Fruit fly (Drosophila melanogaster): ENCODE results near the gene CG14370.

The CG14370 gene

DNA sequence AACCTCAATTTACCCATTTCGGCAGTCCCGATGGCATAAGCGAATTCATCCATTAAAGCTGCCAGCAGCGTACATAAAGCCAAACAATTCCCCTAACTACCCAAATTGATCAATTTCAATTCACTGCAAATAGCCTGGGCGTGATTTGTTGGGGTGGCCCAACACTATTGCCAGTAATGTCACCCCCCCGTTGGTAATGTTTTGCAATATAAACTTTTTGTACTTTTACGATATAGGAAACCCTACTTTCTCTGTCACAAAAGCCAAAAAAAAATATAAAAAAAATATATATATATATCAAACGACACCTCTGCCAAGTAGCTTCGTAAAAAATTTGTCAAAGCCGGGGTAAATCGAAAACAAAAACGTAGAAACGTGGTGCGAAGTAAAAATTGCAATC, at the start of gene CG14370:
CG14370 (plus strand) TSS at position 301 of the 400 bp plus-strand sequence.
- TF ChIP-seq CG17801 (GFP tag; optimal IDR thresholded peaks at IDR 0.05; ENCODE audit: partially characterized antibody): no peak

DNA sequence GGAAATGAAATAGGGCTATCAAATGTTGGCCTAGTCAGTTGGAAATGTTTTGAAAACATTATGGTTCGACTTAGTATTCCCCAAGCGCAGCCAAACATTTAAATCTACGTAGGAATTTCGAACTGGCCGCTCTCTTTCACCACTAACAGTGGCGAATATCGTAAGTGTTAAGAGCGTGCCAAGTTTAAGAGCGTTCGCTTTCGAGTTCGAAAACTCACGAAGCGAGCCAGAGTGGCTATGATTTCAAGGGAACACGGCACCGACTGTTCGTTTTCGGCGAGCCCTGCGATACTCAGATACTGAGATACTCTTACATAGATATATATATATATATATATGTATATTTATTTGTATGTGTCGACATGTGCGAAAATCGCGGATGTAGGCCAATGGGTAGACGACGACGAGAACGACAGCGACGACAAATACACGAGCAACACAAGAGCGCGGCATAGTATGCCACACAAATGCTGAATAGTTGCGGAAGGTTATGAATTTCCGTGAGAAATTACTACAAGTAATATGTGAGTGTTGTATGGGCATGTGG, 49.0 kb upstream of the CG14370 start:
- TF ChIP-seq CG17801 (GFP tag; optimal IDR thresholded peaks at IDR 0.05; ENCODE audit: partially characterized antibody): no peak

DNA sequence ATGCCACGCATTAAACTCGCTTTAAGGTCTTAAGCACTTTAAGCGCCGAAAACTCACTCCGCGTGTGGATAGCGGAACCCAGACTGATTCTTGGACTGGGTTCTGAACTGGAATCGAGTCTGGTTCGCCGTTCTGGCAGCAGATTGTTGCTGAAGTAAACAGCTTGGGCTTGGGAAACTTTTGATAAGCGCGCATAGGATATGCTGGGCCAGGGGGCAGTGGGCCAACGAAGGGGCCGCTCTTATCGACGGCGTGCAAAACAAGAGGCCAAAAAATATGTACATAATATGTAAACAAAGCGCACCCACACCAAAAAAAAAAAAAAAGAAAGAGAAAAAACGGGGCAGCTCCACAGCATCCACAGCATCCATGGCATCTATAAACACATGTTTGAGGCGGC, 42.5 kb upstream of the CG14370 start, which contains the start of gene CG31337:
CG31337 (minus strand) TSS at position 101 of the 400 bp plus-strand sequence.
- no peak for TF ChIP-seq CG17801 (GFP tag; optimal IDR thresholded peaks at IDR 0.05; ENCODE audit: partially characterized antibody)

DNA sequence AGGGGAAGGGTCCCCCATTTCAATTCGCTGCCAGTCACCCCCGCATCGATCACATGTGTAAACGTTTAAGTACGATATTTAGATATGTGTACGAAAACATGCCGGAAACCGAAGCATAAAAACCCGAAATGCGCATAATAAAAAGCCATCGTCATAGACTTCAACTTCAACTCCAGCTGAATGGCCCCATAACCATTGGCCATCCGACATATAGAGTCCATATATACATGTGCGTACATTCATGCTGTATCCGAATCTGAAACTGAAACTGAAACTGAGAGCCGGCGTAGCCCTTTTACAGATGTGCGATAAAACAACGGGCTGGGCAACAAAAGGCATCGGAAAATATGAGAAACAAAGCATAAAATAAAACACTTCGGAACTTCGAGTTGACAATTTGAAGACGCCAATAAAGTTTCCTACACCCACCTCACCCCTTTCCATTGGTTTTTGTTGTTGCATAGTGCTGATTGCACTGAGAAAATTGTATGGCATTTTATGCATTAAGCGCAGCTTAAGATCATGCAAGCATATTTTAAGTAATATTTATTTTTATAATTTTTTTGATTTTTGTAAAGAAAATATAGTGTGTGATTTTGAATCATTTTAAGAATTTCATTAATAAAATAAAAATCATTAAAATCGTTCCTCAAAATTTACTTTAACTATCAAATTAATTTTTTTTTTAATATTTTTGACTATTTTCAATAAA, 39.9 kb upstream of the CG14370 start:
- no peak for TF ChIP-seq CG17801 (GFP tag; optimal IDR thresholded peaks at IDR 0.05; ENCODE audit: partially characterized antibody)

DNA sequence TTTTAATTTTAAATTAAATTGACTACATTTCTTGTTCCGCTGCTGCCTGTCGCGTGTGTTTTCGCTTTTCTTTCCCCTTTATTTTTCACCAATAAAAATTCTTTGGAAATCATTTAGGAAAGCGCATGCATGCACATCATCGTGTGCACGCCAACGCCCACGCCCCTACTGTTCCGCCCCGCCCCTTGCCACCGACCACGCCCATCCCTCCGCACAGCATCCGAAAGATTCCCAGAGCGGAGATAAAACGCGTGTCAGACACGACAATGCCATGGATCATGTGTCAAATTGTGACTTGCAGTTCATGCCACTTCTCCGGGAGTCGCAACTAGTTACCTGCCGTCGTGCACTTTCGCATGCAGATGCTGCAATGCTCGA, 39.4 kb upstream of the CG14370 start:
- TF ChIP-seq CG17801 (GFP tag; optimal IDR thresholded peaks at IDR 0.05; ENCODE audit: partially characterized antibody): no peak

DNA sequence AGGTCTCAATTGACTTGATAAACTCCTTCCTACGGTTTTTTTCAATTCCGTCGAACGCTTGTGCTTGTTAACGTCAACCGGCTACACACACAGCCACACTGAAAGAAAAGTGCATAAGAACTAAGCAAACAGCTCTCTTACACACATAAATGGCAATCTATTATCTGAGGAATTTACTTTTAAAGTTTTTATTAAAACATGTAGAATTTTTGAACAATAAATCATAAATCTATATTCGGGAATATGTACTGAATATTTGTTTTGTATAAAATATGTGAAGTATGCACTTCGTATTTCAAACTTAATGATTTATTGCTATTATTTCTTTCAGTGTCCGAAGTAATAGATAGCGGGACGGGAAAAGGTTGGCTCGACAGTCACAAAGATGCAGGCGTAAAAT, 38.3 kb upstream of the CG14370 start:
- TF ChIP-seq CG17801 (GFP tag; optimal IDR thresholded peaks at IDR 0.05; ENCODE audit: partially characterized antibody): no peak

DNA sequence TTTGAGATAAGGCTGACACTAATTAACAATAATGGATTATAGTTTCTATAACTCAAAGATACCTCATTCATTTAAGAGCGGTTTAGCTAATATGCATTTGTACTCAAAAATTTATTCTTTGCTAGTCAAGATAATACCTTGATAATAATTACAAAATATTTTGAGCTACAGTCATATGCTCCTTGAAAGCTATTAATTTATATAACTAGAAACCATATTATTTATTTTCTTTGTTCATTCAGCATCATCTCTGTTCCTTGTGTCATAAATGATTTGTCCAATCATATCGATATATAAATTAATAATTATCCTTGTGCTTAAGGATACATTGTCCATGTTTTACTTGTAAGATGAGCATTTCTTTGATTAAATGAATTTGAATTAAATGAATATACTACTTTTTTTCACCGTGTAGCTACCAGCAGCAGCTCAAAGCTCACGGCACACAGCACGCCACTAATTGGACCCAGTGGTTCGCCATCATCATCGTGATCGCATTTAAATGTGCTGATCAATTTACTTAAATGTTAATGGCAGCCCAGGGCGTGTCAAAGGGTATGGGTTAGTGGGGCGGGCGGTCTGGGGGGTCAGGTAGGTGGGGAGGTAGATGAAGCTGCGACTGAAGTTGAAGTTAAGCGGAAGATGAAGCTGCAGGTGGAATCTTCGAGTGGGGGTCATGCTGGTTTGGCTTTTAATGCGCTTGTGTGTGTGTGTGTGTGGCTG, 34.5 kb upstream of the CG14370 start:
- TF ChIP-seq CG17801 (GFP tag; optimal IDR thresholded peaks at IDR 0.05; ENCODE audit: partially characterized antibody): no peak

DNA sequence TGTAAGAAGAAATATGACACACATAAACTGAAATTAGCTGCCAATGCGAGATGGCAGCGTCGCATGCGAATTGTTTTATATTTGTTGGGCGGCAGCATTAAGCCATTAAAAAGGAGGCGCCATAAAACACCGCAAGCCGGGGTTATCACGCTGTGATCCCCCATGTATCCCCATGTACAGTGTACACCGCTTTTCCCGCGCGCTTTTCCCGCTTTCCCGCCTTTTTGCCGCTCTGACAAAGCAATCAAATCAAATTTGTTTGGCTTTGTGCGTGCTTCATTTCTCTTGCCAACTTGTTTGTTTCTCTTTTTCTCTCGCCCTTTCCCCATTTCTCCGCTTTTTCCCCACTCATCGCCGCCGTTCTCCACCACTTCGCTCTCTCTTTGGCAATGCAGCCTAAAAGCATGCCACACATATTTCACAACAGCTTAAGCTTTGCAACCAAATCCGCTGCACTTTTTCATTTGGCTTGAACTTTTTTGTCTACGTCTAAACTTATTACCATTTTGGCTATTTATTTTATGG, 33.9 kb upstream of the CG14370 start:
- no peak for TF ChIP-seq CG17801 (GFP tag; optimal IDR thresholded peaks at IDR 0.05; ENCODE audit: partially characterized antibody)

DNA sequence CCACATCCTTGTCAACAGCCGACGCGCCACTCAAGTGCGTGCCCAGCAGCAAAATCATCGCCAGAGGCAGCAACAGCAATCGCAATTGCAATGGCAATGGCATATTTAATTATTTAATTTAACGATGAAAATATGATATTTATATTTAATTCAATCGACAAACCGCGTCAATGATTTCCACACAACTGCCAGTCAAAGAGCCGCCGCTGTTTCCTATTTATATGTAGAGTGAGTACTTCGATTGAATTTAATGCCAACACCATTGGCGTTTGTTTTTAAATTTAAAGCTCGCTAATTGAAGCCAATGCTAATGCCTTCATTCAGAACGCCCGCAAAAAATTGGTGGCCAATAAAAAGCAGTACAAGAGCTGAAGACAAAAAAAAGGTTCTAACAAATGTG, 4.8 kb downstream of the CG14370 start, which contains the start of gene CG14369:
CG14369 (minus strand) TSS at position 101 of the 400 bp plus-strand sequence.
- no peak for TF ChIP-seq CG17801 (GFP tag; optimal IDR thresholded peaks at IDR 0.05; ENCODE audit: partially characterized antibody)

DNA sequence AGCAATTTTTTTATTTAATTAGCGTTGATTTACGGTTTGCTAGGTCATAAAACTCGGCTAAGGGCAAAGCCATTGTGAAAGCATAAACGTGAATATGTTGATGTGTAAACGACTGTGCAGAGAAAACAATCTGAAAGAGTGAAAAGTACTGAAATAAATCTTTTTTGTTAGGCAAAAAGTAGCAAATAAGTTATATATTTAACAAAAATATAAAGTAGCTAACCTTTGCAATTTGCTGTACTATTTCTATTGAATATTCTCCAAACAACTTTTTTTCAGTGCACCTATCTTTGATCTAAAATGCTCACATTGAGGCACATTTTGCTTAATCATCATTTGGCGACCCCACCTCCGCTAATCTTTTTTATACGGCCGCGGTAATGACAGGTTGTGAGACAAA, 8.6 kb downstream of the CG14370 start:
- TF ChIP-seq CG17801 (GFP tag; optimal IDR thresholded peaks at IDR 0.05; ENCODE audit: partially characterized antibody): no peak

DNA sequence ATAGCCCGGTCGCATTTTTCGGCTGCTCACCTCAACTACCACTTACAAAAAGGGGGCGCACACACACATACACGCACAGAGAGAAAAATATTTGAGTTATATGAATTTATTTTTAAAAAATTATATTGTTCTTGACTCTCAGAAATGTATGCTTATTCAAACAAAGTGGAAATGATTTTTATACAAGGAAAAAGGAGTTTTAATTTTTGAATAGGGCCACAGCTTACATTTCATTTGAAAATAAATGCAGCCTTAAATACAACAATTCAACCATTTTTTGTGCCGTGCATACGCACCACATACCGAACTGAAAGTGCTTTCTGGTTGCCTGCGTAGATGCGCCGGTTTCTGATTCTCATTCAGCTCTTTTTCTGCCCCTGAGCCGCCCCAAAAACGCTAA, 12.7 kb downstream of the CG14370 start:
- TF ChIP-seq CG17801 (GFP tag; optimal IDR thresholded peaks at IDR 0.05; ENCODE audit: partially characterized antibody): no peak

DNA sequence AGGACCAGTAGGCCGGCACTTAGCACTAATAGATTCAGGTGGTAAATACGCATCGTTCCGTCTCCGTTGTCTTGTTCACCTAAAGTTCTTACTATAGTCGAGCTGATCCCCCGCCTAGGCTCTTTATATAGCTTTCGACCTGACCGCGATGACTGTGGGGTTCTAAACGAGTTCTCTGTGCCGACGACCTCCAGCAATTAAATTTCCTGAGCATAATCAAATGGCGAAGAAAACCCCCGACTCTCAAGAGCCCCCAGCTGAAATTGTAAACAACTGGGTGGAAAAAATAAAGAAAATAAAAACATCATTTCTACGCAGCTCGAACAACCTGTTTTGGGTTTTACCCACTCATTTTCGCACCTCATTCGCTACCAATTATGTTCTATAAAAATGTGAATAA, 21.3 kb downstream of the CG14370 start, which contains the start of gene CG9759:
CG9759 (minus strand) TSS at position 101 of the 400 bp plus-strand sequence.
- TF ChIP-seq CG17801 (GFP tag; optimal IDR thresholded peaks at IDR 0.05; ENCODE audit: partially characterized antibody): no peak

DNA sequence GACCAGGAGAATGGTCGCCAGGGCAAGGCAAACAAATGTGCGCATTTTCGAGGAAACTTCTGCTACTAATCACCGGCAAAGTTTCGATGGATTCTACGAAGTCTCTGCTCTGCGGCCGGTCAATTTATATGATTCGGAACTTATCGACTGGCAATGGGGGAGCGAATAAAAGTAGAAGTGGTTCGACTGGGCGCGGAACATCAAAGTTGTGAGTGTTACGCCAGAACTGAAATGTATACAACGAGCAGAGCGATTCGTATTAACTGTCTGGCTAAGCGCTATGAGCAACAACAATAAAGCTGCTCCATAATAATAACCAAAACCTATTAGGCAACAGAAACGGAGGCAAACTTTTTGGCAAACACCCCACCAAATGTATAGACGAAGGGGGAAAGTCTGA, 24.5 kb downstream of the CG14370 start, which contains the start of gene CG9757:
CG9757 (minus strand) TSS at position 101 of the 400 bp plus-strand sequence.
- no peak for TF ChIP-seq CG17801 (GFP tag; optimal IDR thresholded peaks at IDR 0.05; ENCODE audit: partially characterized antibody)

DNA sequence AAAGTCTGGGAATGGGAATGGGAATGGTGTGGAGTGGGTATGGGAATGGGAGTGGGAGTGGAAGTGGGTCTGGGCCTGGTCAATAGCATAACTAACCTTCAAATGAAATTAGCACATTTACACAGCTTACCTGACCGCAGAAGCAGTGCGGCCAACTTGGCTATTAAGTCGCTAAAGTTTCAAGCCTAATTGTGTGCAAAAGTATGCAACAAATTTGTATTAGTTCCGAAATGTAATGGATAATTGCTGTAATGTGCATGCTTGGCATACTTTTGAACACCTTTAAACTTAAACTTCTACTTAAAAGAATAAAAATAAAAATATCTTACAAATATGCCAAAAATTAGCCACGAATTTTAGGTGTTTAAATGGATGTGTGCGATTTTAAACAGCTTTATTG, 27.2 kb downstream of the CG14370 start:
- TF ChIP-seq CG17801 (GFP tag; optimal IDR thresholded peaks at IDR 0.05; ENCODE audit: partially characterized antibody): no peak

DNA sequence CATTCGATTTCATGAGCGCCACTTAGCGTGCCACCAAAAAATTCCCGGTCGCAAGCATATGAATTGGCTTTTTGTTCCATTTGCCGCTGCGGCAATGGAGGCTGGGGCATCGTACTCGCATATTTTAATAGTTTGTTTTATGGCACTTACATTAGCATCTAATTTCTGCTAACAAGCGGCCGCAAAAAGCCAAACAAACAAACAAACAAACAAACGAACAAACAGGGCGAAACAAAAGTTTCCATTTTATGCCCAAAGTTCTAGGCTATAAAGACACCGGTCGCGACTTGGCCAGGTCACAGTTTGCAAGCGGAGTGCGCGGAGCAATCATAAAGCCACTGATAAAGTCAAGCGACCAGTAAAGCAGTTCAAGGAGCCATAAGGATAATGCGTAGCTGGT, 27.8 kb downstream of the CG14370 start, which contains the start of gene CG9269:
CG9269 (plus strand) TSS at position 301 of the 400 bp plus-strand sequence.
- no peak for TF ChIP-seq CG17801 (GFP tag; optimal IDR thresholded peaks at IDR 0.05; ENCODE audit: partially characterized antibody)

All from ovary, adult (tissue).